Fruit fly (Drosophila melanogaster): Measurements from ENCODE around the gene miple1.
A peak's percentile ranks its signal among the peaks of the same experiment; 100 is the strongest.

The miple1 gene

dm6 chr3L:247482-248225 is 19.4 kb upstream of the miple1 start, which contains the start of gene mthl14:
mthl14 (plus strand) TSS chr3L:247491.
- TF ChIP-seq GATAd (GFP tag; optimal IDR thresholded peaks at IDR 0.05), result no peak

- no peak for TF ChIP-seq Hnf4 (GFP tag; optimal IDR thresholded peaks at IDR 0.05)
- TF ChIP-seq brk (GFP tag; optimal IDR thresholded peaks at IDR 0.05), result no peak
- no peak for TF ChIP-seq GATAd (GFP tag; optimal IDR thresholded peaks at IDR 0.05)
- TF ChIP-seq psq (GFP tag; optimal IDR thresholded peaks at IDR 0.05), result no peak
- no peak for TF ChIP-seq Jra (GFP tag; optimal IDR thresholded peaks at IDR 0.05)
- TF ChIP-seq foxo (GFP tag; optimal IDR thresholded peaks at IDR 0.05), result no peak
- no peak for TF ChIP-seq sage (GFP tag; optimal IDR thresholded peaks at IDR 0.05)
These were observed 18.8 kb upstream of the miple1 start for dm6 chr3L:248226-248758.

dm6 chr3L:257618-258475 is 9.3 kb upstream of the miple1 start, which contains the start of the genes DIP2 and wac:
DIP2 (minus strand) TSS chr3L:257954.
wac (plus strand) TSS chr3L:258176.
- TF ChIP-seq OdsH (GFP tag; optimal IDR thresholded peaks at IDR 0.05) (peak; percentile 58), Myc (optimal IDR thresholded peaks at IDR 0.05) (no peak), tai (GFP tag; optimal IDR thresholded peaks at IDR 0.05) (peak; percentile 95), pan (optimal IDR thresholded peaks at IDR 0.05) (no peak), ey (GFP tag; optimal IDR thresholded peaks at IDR 0.05) (peak; percentile 84), lola (GFP tag; optimal IDR thresholded peaks at IDR 0.05) (no peak), br (GFP tag; optimal IDR thresholded peaks at IDR 0.05) (peak; percentile 79), Jra (GFP tag; optimal IDR thresholded peaks at IDR 0.05) (peak; percentile 85), Vsx2 (GFP tag; optimal IDR thresholded peaks at IDR 0.05; ENCODE audit: partially characterized antibody) (no peak), CG32264 (GFP tag; optimal IDR thresholded peaks at IDR 0.05) (peak; percentile 32), CrebA (GFP tag; optimal IDR thresholded peaks at IDR 0.05; ENCODE audit: borderline replicate concordance) (no peak), dmrt93B (GFP tag; optimal IDR thresholded peaks at IDR 0.05) (no peak), psq (GFP tag; optimal IDR thresholded peaks at IDR 0.05) (peak; percentile 71), sv (GFP tag; optimal IDR thresholded peaks at IDR 0.05) (peak; percentile 74), Dfd (GFP tag; optimal IDR thresholded peaks at IDR 0.05) (no peak), rgr (GFP tag; optimal IDR thresholded peaks at IDR 0.05) (peak; percentile 81), h (GFP tag; optimal IDR thresholded peaks at IDR 0.05) (no peak), N (GFP tag; optimal IDR thresholded peaks at IDR 0.05) (no peak), Hnf4 (GFP tag; optimal IDR thresholded peaks at IDR 0.05) (peak; percentile 90), foxo (GFP tag; optimal IDR thresholded peaks at IDR 0.05) (peak in 1 of 2 experiments; percentile 88), jim (GFP tag; optimal IDR thresholded peaks at IDR 0.05) (peak; percentile 71), brk (GFP tag; optimal IDR thresholded peaks at IDR 0.05) (peak; percentile 87), Sp1 (GFP tag; optimal IDR thresholded peaks at IDR 0.05) (no peak), CG9705 (GFP tag; optimal IDR thresholded peaks at IDR 0.05) (peak; percentile 11), dsf (GFP tag; optimal IDR thresholded peaks at IDR 0.05; ENCODE audit: borderline replicate concordance) (peak; percentile 65), GATAd (GFP tag; optimal IDR thresholded peaks at IDR 0.05) (no peak), Hr83 (GFP tag; optimal IDR thresholded peaks at IDR 0.05; ENCODE audit: poor library complexity, severe bottlenecking) (peak; percentile 97)

dm6 chr3L:262724-263177 is 4.3 kb upstream of the miple1 start:
- TF ChIP-seq Hnf4 (GFP tag; optimal IDR thresholded peaks at IDR 0.05), result peak; percentile 25
- no peak for TF ChIP-seq N (GFP tag; optimal IDR thresholded peaks at IDR 0.05)
- TF ChIP-seq psq (GFP tag; optimal IDR thresholded peaks at IDR 0.05), result peak; percentile 20
- peak; percentile 42 for TF ChIP-seq Myc (optimal IDR thresholded peaks at IDR 0.05)

Data from whole organism, wandering third instar larva.